Fruit fly (Drosophila melanogaster) whole organism, embryonic: Measurements from ENCODE around the gene Drsl5.

ENCODE experiments used
- Abd-B ChIP-seq: fragments of 200-800 bp; sonication (Bioruptor generic); optimal IDR thresholded peaks from 2 replicates; lab custom pipeline; 2018; ENCODE audit warnings: missing biosample characterization, mild to moderate bottlenecking, missing genetic modification characterization, moderate library complexity
- Ada2b ChIP-seq: fragments of 200-800 bp; sonication (Bioruptor generic); IDR thresholded peaks from 2 replicates; pipeline ENCODE4 v1.3.6; 2022; ENCODE audit warnings: missing biosample characterization, missing genetic modification characterization
- C15 ChIP-seq: fragments of 200-800 bp; sonication (Bioruptor generic); IDR thresholded peaks from 3 replicates; pipeline ENCODE4 v1.3.6; 2022; ENCODE audit warnings: missing biosample characterization, missing genetic modification characterization
- CG11093 ChIP-seq: fragments of 200-800 bp; sonication (Bioruptor generic); IDR thresholded peaks from 3 replicates; pipeline ENCODE4 v1.3.6; 2022; ENCODE audit warnings: missing biosample characterization, missing genetic modification characterization
- CG11398 ChIP-seq: fragments of 200-800 bp; sonication (Bioruptor generic); optimal IDR thresholded peaks from 2 replicates; lab custom pipeline; 2016; ENCODE audit warnings: missing biosample characterization, missing genetic modification characterization
- CG12104 ChIP-seq: fragments of 200-800 bp; sonication (Bioruptor generic); optimal IDR thresholded peaks from 3 replicates; lab custom pipeline; 2016; ENCODE audit warnings: missing biosample characterization, missing genetic modification characterization
- CG12659 ChIP-seq: fragments of 200-800 bp; sonication (Bioruptor generic); optimal IDR thresholded peaks from 3 replicates; lab custom pipeline; 2017; ENCODE audit warnings: mild to moderate bottlenecking, missing biosample characterization, missing genetic modification reagents, missing genetic modification characterization
- CG14860 ChIP-seq: fragments of 200-800 bp; sonication (Bioruptor generic); IDR thresholded peaks from 3 replicates; pipeline ENCODE4 v1.3.6; 2022; ENCODE audit warnings: missing biosample characterization, missing genetic modification characterization; ENCODE audit not compliant: partially characterized antibody
- CG15073 ChIP-seq: fragments of 200-800 bp; sonication (Bioruptor generic); optimal IDR thresholded peaks from 2 replicates; lab custom pipeline; 2016; ENCODE audit warnings: missing biosample characterization, missing genetic modification characterization
- CG15514 ChIP-seq: fragments of 200-800 bp; sonication (Bioruptor generic); optimal IDR thresholded peaks from 3 replicates; lab custom pipeline; 2017; ENCODE audit warnings: missing biosample characterization, missing genetic modification characterization, mild to moderate bottlenecking, moderate library complexity, missing genetic modification reagents
- CG1603 ChIP-seq: fragments of 200-800 bp; sonication (Bioruptor generic); optimal IDR thresholded peaks from 2 replicates; lab custom pipeline; 2019; ENCODE audit warnings: missing biosample characterization, mild to moderate bottlenecking, missing genetic modification characterization, moderate library complexity
- CG18262 ChIP-seq: fragments of 200-800 bp; optimal IDR thresholded peaks from 3 replicates; lab custom pipeline; 2019; ENCODE audit warnings: missing biosample characterization, mild to moderate bottlenecking, missing genetic modification characterization, moderate library complexity
- CG2889 ChIP-seq: fragments of 200-800 bp; sonication (Bioruptor generic); IDR thresholded peaks from 3 replicates; pipeline ENCODE4 v1.3.6; 2022; ENCODE audit warnings: missing biosample characterization, missing genetic modification characterization
- CG30431 ChIP-seq: fragments of 200-800 bp; sonication (Bioruptor generic); optimal IDR thresholded peaks from 2 replicates; lab custom pipeline; 2017; ENCODE audit warnings: missing biosample characterization, missing genetic modification characterization
- CG31388 ChIP-seq: fragments of 200-800 bp; sonication (Bioruptor generic); optimal IDR thresholded peaks from 2 replicates; lab custom pipeline; 2016; ENCODE audit warnings: missing biosample characterization, missing genetic modification characterization
- CG4282 ChIP-seq: fragments of 200-800 bp; sonication (Bioruptor generic); optimal IDR thresholded peaks from 2 replicates; lab custom pipeline; 2016; ENCODE audit warnings: missing biosample characterization, missing genetic modification characterization
- CG7271 ChIP-seq: fragments of 200-800 bp; sonication (Bioruptor generic); optimal IDR thresholded peaks from 2 replicates; lab custom pipeline; 2018; ENCODE audit warnings: missing biosample characterization, mild to moderate bottlenecking, missing genetic modification characterization, moderate library complexity
- CG8089 ChIP-seq: fragments of 200-800 bp; sonication (Bioruptor generic); optimal IDR thresholded peaks from 3 replicates; lab custom pipeline; 2016; ENCODE audit warnings: missing biosample characterization, missing genetic modification characterization
- CG8944 ChIP-seq: fragments of 200-800 bp; sonication (Bioruptor generic); optimal IDR thresholded peaks from 3 replicates; lab custom pipeline; 2016; ENCODE audit warnings: missing biosample characterization, missing genetic modification characterization
- CG9797 ChIP-seq: fragments of 200-800 bp; sonication (Bioruptor generic); optimal IDR thresholded peaks from 3 replicates; lab custom pipeline; 2018; ENCODE audit warnings: missing biosample characterization, mild to moderate bottlenecking, missing genetic modification characterization
- CG9932 ChIP-seq: fragments of 200-800 bp; sonication (Bioruptor generic); IDR thresholded peaks from 2 replicates; pipeline ENCODE4 v1.3.6; 2022; ENCODE audit warnings: missing biosample characterization, missing genetic modification characterization
- Deaf1 ChIP-seq: fragments of 200-800 bp; optimal IDR thresholded peaks from 3 replicates; lab custom pipeline; 2019; ENCODE audit warnings: missing biosample characterization, mild to moderate bottlenecking, missing genetic modification characterization, moderate library complexity
- Eip74EF ChIP-seq, 2 experiments: fragments of 200-800 bp in 1 of 2; fragments of >200 bp in 1 of 2; sonication (Bioruptor generic) in 1 of 2; optimal IDR thresholded peaks; 2 replicates each; lab custom pipeline; 2017 to 2019; ENCODE audit warnings: missing biosample characterization in 2 of 2, missing genetic modification characterization in 2 of 2, mild to moderate bottlenecking in 1 of 2, moderate library complexity in 1 of 2
- Ets97D ChIP-seq: fragments of 200-800 bp; sonication (Bioruptor generic); optimal IDR thresholded peaks from 3 replicates; lab custom pipeline; 2016; ENCODE audit warnings: missing biosample characterization, missing genetic modification characterization
- GATAe ChIP-seq: fragments of 200-800 bp; sonication (Bioruptor generic); conservative IDR thresholded peaks from 2 replicates; pipeline ENCODE4 v1.3.6; 2022; ENCODE audit warnings: missing biosample characterization, missing genetic modification characterization
- Gug ChIP-seq: fragments of 200-800 bp; sonication (Bioruptor generic); IDR thresholded peaks from 4 replicates; pipeline ENCODE4 v1.3.6; 2022; ENCODE audit warnings: missing biosample characterization, missing genetic modification characterization
- Jarid2 ChIP-seq: fragments of 200-800 bp; sonication (Bioruptor generic); optimal IDR thresholded peaks from 3 replicates; lab custom pipeline; 2017; ENCODE audit warnings: mild to moderate bottlenecking, missing biosample characterization, missing genetic modification reagents, missing genetic modification characterization
- MBD-R2 ChIP-seq: fragments of 200-800 bp; sonication (Bioruptor generic); IDR thresholded peaks from 2 replicates; pipeline ENCODE4 v1.3.6; 2022; ENCODE audit warnings: missing biosample characterization, missing genetic modification characterization
- NC2α ChIP-seq: fragments of 200-800 bp; sonication (Bioruptor generic); optimal IDR thresholded peaks from 2 replicates; lab custom pipeline; 2016; ENCODE audit warnings: missing biosample characterization, missing genetic modification characterization
- Optix ChIP-seq: fragments of 200-800 bp; sonication (Bioruptor generic); IDR thresholded peaks from 3 replicates; pipeline ENCODE4 v1.3.6; 2022; ENCODE audit warnings: missing biosample characterization, missing genetic modification characterization
- Ptx1 ChIP-seq: fragments of 200-800 bp; sonication (Bioruptor generic); IDR thresholded peaks from 2 replicates; pipeline ENCODE4 v1.3.6; 2022; ENCODE audit warnings: missing biosample characterization, missing genetic modification characterization
- Side ChIP-seq: fragments of 200-800 bp; sonication (Bioruptor generic); optimal IDR thresholded peaks from 2 replicates; lab custom pipeline; 2016; ENCODE audit warnings: missing biosample characterization, missing genetic modification characterization
- Vsx1 ChIP-seq: fragments of 200-800 bp; sonication (Bioruptor generic); optimal IDR thresholded peaks from 2 replicates; lab custom pipeline; 2017; ENCODE audit warnings: missing biosample characterization, mild to moderate bottlenecking, missing genetic modification characterization, missing genetic modification reagents
- al ChIP-seq: fragments of 200-800 bp; sonication (Bioruptor generic); IDR thresholded peaks from 2 replicates; pipeline ENCODE4 v1.3.6; 2022; ENCODE audit warnings: missing biosample characterization, missing genetic modification characterization
- bcd ChIP-seq: fragments of 200-800 bp; sonication (Bioruptor generic); optimal IDR thresholded peaks from 2 replicates; lab custom pipeline; 2017; ENCODE audit warnings: missing biosample characterization, mild to moderate bottlenecking, missing genetic modification characterization
- cad ChIP-seq: fragments of >200 bp; optimal IDR thresholded peaks from 2 replicates; lab custom pipeline; 2017; ENCODE audit warnings: missing biosample characterization, missing genetic modification characterization
- chm ChIP-seq: fragments of 200-800 bp; sonication (Bioruptor generic); IDR thresholded peaks from 2 replicates; pipeline ENCODE4 v1.3.6; 2022; ENCODE audit warnings: missing biosample characterization, missing genetic modification characterization
- ci ChIP-seq: fragments of 200-800 bp; sonication (Bioruptor generic); IDR thresholded peaks from 3 replicates; pipeline ENCODE4 v1.3.6; 2022; ENCODE audit warnings: missing biosample characterization, missing genetic modification characterization
- crol ChIP-seq: fragments of 200-800 bp; sonication (Bioruptor generic); IDR thresholded peaks from 2 replicates; pipeline ENCODE4 v1.3.6; 2022; ENCODE audit warnings: missing biosample characterization, missing genetic modification characterization
- dm ChIP-seq: fragments of 200-800 bp; sonication (Bioruptor generic); optimal IDR thresholded peaks from 3 replicates; lab custom pipeline; 2016; ENCODE audit warnings: missing biosample characterization, missing genetic modification characterization
- dmrt99B ChIP-seq: fragments of 200-800 bp; sonication (Bioruptor generic); optimal IDR thresholded peaks from 2 replicates; lab custom pipeline; 2018; ENCODE audit warnings: missing biosample characterization, mild to moderate bottlenecking, missing genetic modification characterization, moderate library complexity
- hth ChIP-seq: fragments of >200 bp; optimal IDR thresholded peaks from 2 replicates; lab custom pipeline; 2017; ENCODE audit warnings: inconsistent platforms
- kay ChIP-seq: fragments of 200-800 bp; sonication (Bioruptor generic); optimal IDR thresholded peaks from 2 replicates; lab custom pipeline; 2016; ENCODE audit warnings: missing biosample characterization, missing genetic modification characterization
- lmd ChIP-seq: fragments of 200-800 bp; sonication (Bioruptor generic); IDR thresholded peaks from 2 replicates; pipeline ENCODE4 v1.3.6; 2022; ENCODE audit warnings: missing biosample characterization, missing genetic modification characterization
- nerfin-2 ChIP-seq: fragments of 200-800 bp; sonication (Bioruptor generic); IDR thresholded peaks from 2 replicates; pipeline ENCODE4 v1.3.6; 2022; ENCODE audit warnings: missing biosample characterization, missing genetic modification characterization; ENCODE audit not compliant: partially characterized antibody
- pzg ChIP-seq: fragments of 200-800 bp; sonication (Bioruptor generic); optimal IDR thresholded peaks from 3 replicates; lab custom pipeline; 2018; ENCODE audit warnings: missing biosample characterization, mild to moderate bottlenecking, missing genetic modification characterization, moderate library complexity
- sisA ChIP-seq: fragments of 200-800 bp; sonication (Bioruptor generic); IDR thresholded peaks from 2 replicates; pipeline ENCODE4 v1.3.6; 2022; ENCODE audit warnings: missing biosample characterization, missing genetic modification characterization
- sr ChIP-seq: fragments of 200-800 bp; sonication (Bioruptor generic); IDR thresholded peaks from 3 replicates; pipeline ENCODE4 v1.3.6; 2022; ENCODE audit warnings: missing biosample characterization, missing genetic modification characterization
- trh ChIP-seq: fragments of 200-800 bp; sonication (Bioruptor generic); optimal IDR thresholded peaks from 2 replicates; lab custom pipeline; 2016; ENCODE audit warnings: missing biosample characterization, missing genetic modification characterization
- unc-4 ChIP-seq: fragments of 200-800 bp; sonication (Bioruptor generic); IDR thresholded peaks from 2 replicates; pipeline ENCODE4 v1.3.6; 2022; ENCODE audit warnings: missing biosample characterization, missing genetic modification characterization; ENCODE audit not compliant: partially characterized antibody
- vfl ChIP-seq: fragments of 200-800 bp; sonication (Bioruptor generic); optimal IDR thresholded peaks from 2 replicates; lab custom pipeline; 2016; ENCODE audit warnings: missing biosample characterization, missing genetic modification characterization
- vnd ChIP-seq: fragments of 200-800 bp; sonication (Bioruptor generic); IDR thresholded peaks from 3 replicates; pipeline ENCODE4 v1.3.6; 2022; ENCODE audit warnings: missing biosample characterization, missing genetic modification characterization; ENCODE audit not compliant: partially characterized antibody

Drsl5 gene

DNA sequence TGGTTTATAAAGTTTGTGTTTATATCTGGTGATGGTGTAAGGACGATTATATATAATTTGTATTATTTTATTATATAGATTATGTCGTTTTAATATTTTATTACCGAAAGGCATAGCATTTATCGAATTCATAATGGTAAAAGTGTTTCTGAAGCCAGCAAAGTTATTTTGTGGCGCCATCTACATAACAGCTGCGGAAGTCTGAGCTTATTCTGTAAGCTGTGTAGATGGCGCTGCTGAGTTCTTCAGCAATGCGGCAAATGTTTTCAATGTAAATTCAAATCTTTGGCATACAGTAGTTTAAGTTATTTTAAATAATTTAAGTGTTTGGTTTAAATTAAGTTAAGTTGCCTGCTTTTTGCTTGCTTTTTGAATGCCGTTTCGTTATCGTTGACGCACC lies 28.2 kb upstream of the Drsl5 start (continued):
- no peak for TF ChIP-seq CG30431 (GFP tag; lab: Kevin White, UChicago)
- TF ChIP-seq CG9797 (GFP tag; lab: Kevin White, UChicago): no peak
- no peak for TF ChIP-seq kay (GFP tag; lab: Kevin White, UChicago)
- TF ChIP-seq al: no peak
- no peak; the same call in 1 of the 2 replicates for TF ChIP-seq Ada2b (GFP tag; lab: Robert Waterston, UW)
- no peak for TF ChIP-seq NC2α
- TF ChIP-seq CG15073 (GFP tag; lab: Kevin White, UChicago): no peak
- no peak for TF ChIP-seq hth (lab: Kevin White, UChicago)
- TF ChIP-seq Optix (GFP tag; lab: Robert Waterston, UW): no peak
- TF ChIP-seq crol (GFP tag; lab: Robert Waterston, UW): no peak
- TF ChIP-seq CG12104 (GFP tag; lab: Kevin White, UChicago): no peak
- peak; percentile 60 for TF ChIP-seq Ptx1 (GFP tag; lab: Robert Waterston, UW)
- TF ChIP-seq lmd (GFP tag; lab: Robert Waterston, UW): peak; percentile 58; the same call in 1 of the 2 replicates
- TF ChIP-seq sisA: peak; percentile 56
- TF ChIP-seq Jarid2 (GFP tag; lab: Kevin White, UChicago): peak; percentile 4
- TF ChIP-seq CG15514 (GFP tag; lab: Kevin White, UChicago): no peak
- peak; percentile 18; the same call in 1 of the 2 replicates for TF ChIP-seq MBD-R2 (GFP tag; lab: Robert Waterston, UW)
- peak; percentile 29; the same call in 1 of the 4 replicates for TF ChIP-seq Gug (GFP tag; lab: Robert Waterston, UW)
- TF ChIP-seq CG7271 (tag; lab: Kevin White, UChicago): no peak
- TF ChIP-seq vnd (GFP tag; lab: Robert Waterston, UW): no peak
- TF ChIP-seq CG1603 (tag; lab: Kevin White, UChicago): no peak
- TF ChIP-seq CG31388 (GFP tag; lab: Kevin White, UChicago): no peak
- peak; percentile 29 for TF ChIP-seq CG18262 (tag; lab: Kevin White, UChicago)
- TF ChIP-seq chm (GFP tag; lab: Robert Waterston, UW): no peak
- no peak for TF ChIP-seq Deaf1 (tag; lab: Kevin White, UChicago)
- TF ChIP-seq dm (GFP tag; lab: Kevin White, UChicago): no peak
- no peak for TF ChIP-seq Ets97D (GFP tag; lab: Kevin White, UChicago)
- peak; percentile 59 for TF ChIP-seq CG9932 (GFP tag; lab: Robert Waterston, UW)
- TF ChIP-seq vfl (GFP tag; lab: Kevin White, UChicago): no peak
- no peak for TF ChIP-seq trh
- no peak; the same call in 2 of the 3 replicates for TF ChIP-seq ci (GFP tag; lab: Robert Waterston, UW)
- no peak for TF ChIP-seq bcd (GFP tag; lab: Kevin White, UChicago)
- no peak for TF ChIP-seq CG8089 (GFP tag; lab: Kevin White, UChicago)
- no peak for TF ChIP-seq CG8944 (GFP tag; lab: Kevin White, UChicago)
- TF ChIP-seq cad (GFP tag; lab: Kevin White, UChicago): no peak
- no peak for TF ChIP-seq pzg (GFP tag; lab: Kevin White, UChicago)
- no peak for TF ChIP-seq CG11093
- TF ChIP-seq nerfin-2 (GFP tag; lab: Robert Waterston, UW): no peak
- TF ChIP-seq Vsx1: no peak
- no peak for TF ChIP-seq C15 (GFP tag; lab: Robert Waterston, UW)
- TF ChIP-seq unc-4 (GFP tag; lab: Robert Waterston, UW): no peak
- TF ChIP-seq Abd-B: no peak
- TF ChIP-seq dmrt99B: no peak
- TF ChIP-seq CG4282 (GFP tag; lab: Kevin White, UChicago): no peak
- no peak for TF ChIP-seq CG12659
- TF ChIP-seq sr (GFP tag; lab: Robert Waterston, UW): 0 out of 3 replicates have a peak, but pooled peaks have one; percentile 21
- no peak for TF ChIP-seq GATAe (GFP tag; lab: Robert Waterston, UW)
- no peak for TF ChIP-seq CG2889
- TF ChIP-seq Side (GFP tag; lab: Kevin White, UChicago): no peak
- no peak for TF ChIP-seq CG11398 (GFP tag; lab: Kevin White, UChicago)
- no peak for TF ChIP-seq Eip74EF (GFP tag; optimal IDR thresholded peaks at IDR 0.05; lab: Kevin White, UChicago)
- no peak for TF ChIP-seq CG14860
